Worm (Caenorhabditis elegans) whole organism, young adult: ENCODE results near the gene R148.8.
A peak's percentile ranks its signal among the peaks of the same experiment; 100 is the strongest.

Experiments used
- B0035.1 ChIP-seq: sonication (generic microtip); optimal IDR thresholded peaks from 2 replicates; lab custom pipeline; 2016; ENCODE audit warnings: missing genetic modification characterization, mild to moderate bottlenecking, missing compliant biosample characterization, missing genotype, missing genetic modification reagents
- B0261.1 ChIP-seq: sonication (generic microtip); optimal IDR thresholded peaks from 2 replicates; lab custom pipeline; 2016; ENCODE audit warnings: mild to moderate bottlenecking, missing genetic modification characterization, moderate library complexity, missing compliant biosample characterization
- C17E4.6 ChIP-seq: fragments of 200-800 bp; sonication (Bioruptor generic); IDR thresholded peaks from 2 replicates; pipeline ENCODE4 v1.3.6; 2022; ENCODE audit warnings: missing genetic modification reagents, missing genetic modification characterization, missing compliant biosample characterization
- D2030.7 ChIP-seq: fragments of 200-800 bp; sonication (Bioruptor generic); IDR thresholded peaks from 2 replicates; pipeline ENCODE4 v1.3.6; 2022; ENCODE audit warnings: missing genetic modification reagents, missing genetic modification characterization, missing compliant biosample characterization
- F37B4.10 ChIP-seq: fragments of 200-800 bp; sonication (Bioruptor generic); IDR thresholded peaks from 2 replicates; pipeline ENCODE4 v1.3.6; 2022; ENCODE audit warnings: missing genetic modification characterization, missing compliant biosample characterization
- F49E8.2 ChIP-seq: sonication (generic microtip); optimal IDR thresholded peaks from 3 replicates; lab custom pipeline; 2017; ENCODE audit warnings: missing genetic modification characterization, mild to moderate bottlenecking, missing compliant biosample characterization, antibody characterized with exemption, moderate library complexity; ENCODE audit not compliant: insufficient read depth
- F55B11.4 ChIP-seq: sonication (generic microtip); optimal IDR thresholded peaks from 2 replicates; lab custom pipeline; 2016; ENCODE audit warnings: missing compliant biosample characterization, missing genetic modification characterization, borderline replicate concordance; ENCODE audit not compliant: insufficient read depth
- Y53F4B.3 ChIP-seq: fragments of 200-800 bp; sonication (Bioruptor generic); IDR thresholded peaks from 2 replicates; pipeline ENCODE4 v1.3.6; 2022; ENCODE audit warnings: missing genetic modification reagents, missing genetic modification characterization, missing compliant biosample characterization
- Y67H2A.10 ChIP-seq: fragments of 200-800 bp; sonication (Bioruptor generic); conservative IDR thresholded peaks from 2 replicates; pipeline ENCODE4 v1.3.6; 2022; ENCODE audit warnings: missing genetic modification reagents, missing genetic modification characterization, missing compliant biosample characterization
- aptf-2 ChIP-seq: fragments of 200-800 bp; sonication (Bioruptor generic); conservative IDR thresholded peaks from 2 replicates; pipeline ENCODE4 v1.3.6; 2022; ENCODE audit warnings: missing genetic modification reagents, missing genetic modification characterization, missing compliant biosample characterization
- attf-6 ChIP-seq: fragments of 200-800 bp; sonication (Bioruptor generic); IDR thresholded peaks from 2 replicates; pipeline ENCODE4 v1.3.6; 2022; ENCODE audit warnings: missing genetic modification reagents, missing genetic modification characterization, missing compliant biosample characterization
- bed-2 ChIP-seq: fragments of 200-800 bp; sonication (Bioruptor generic); IDR thresholded peaks from 2 replicates; pipeline ENCODE4 v1.3.6; 2022; ENCODE audit warnings: missing genetic modification reagents, missing genetic modification characterization, missing compliant biosample characterization
- ceh-27 ChIP-seq: fragments of 200-800 bp; sonication (Bioruptor generic); optimal IDR thresholded peaks from 2 replicates; lab custom pipeline; 2018; ENCODE audit warnings: mild to moderate bottlenecking, missing genetic modification characterization, moderate library complexity, missing compliant biosample characterization
- ceh-40 ChIP-seq: fragments of 200-800 bp; sonication (Bioruptor generic); IDR thresholded peaks from 2 replicates; pipeline ENCODE4 v1.3.6; 2022; ENCODE audit warnings: missing genetic modification characterization, missing compliant biosample characterization
- dox-1 ChIP-seq: fragments of 200-800 bp; sonication (Bioruptor generic); IDR thresholded peaks from 2 replicates; pipeline ENCODE4 v1.3.6; 2022; ENCODE audit warnings: missing genetic modification reagents, missing genetic modification characterization, missing compliant biosample characterization
- dpff-1 ChIP-seq: sonication (generic microtip); optimal IDR thresholded peaks from 2 replicates; lab custom pipeline; 2017; ENCODE audit warnings: mild to moderate bottlenecking, missing genetic modification characterization, missing compliant biosample characterization
- hmg-1.2 ChIP-seq: fragments of 200-800 bp; sonication (Bioruptor generic); IDR thresholded peaks from 2 replicates; pipeline ENCODE4 v1.3.6; 2022; ENCODE audit warnings: missing genetic modification reagents, missing genetic modification characterization, missing compliant biosample characterization
- hrde-1 ChIP-seq: sonication (generic microtip); optimal IDR thresholded peaks from 2 replicates; lab custom pipeline; 2016; ENCODE audit warnings: missing genetic modification characterization, mild to moderate bottlenecking, missing compliant biosample characterization, moderate library complexity, missing genotype, missing genetic modification reagents, borderline replicate concordance
- lin-26 ChIP-seq: fragments of 200-800 bp; sonication (Bioruptor generic); IDR thresholded peaks from 2 replicates; pipeline ENCODE4 v1.3.6; 2022; ENCODE audit warnings: missing genetic modification reagents, missing genetic modification characterization, missing compliant biosample characterization
- madf-6 ChIP-seq: fragments of 200-800 bp; sonication (Bioruptor generic); IDR thresholded peaks from 2 replicates; pipeline ENCODE4 v1.3.6; 2022; ENCODE audit warnings: missing genetic modification reagents, missing genetic modification characterization, missing compliant biosample characterization
- nfya-1 ChIP-seq: sonication (generic microtip); optimal IDR thresholded peaks from 2 replicates; lab custom pipeline; 2017; ENCODE audit warnings: antibody characterized with exemption, missing compliant biosample characterization, missing genetic modification characterization, borderline replicate concordance; ENCODE audit not compliant: insufficient read depth
- nhr-27 ChIP-seq: fragments of 200-800 bp; sonication (Bioruptor generic); optimal IDR thresholded peaks from 2 replicates; lab custom pipeline; 2018; ENCODE audit warnings: mild to moderate bottlenecking, missing genetic modification characterization, moderate library complexity, missing compliant biosample characterization
- pha-4 ChIP-seq: fragments of 150-350 bp; sonication (generic microtip); optimal IDR thresholded peaks from 2 replicates; lab custom pipeline; 2014; ENCODE audit warnings: missing biosample characterization, missing genetic modification reagents, missing genetic modification characterization
- rcor-1 ChIP-seq: fragments of 200-800 bp; sonication (Bioruptor generic); IDR thresholded peaks from 2 replicates; pipeline ENCODE4 v1.3.6; 2022; ENCODE audit warnings: missing genetic modification reagents, missing genetic modification characterization, missing compliant biosample characterization
- rec-8 ChIP-seq, 2 experiments: sonication (generic microtip); optimal IDR thresholded peaks; 2 replicates each; lab custom pipeline; 2016; ENCODE audit warnings: mild to moderate bottlenecking in 2 of 2, missing genetic modification characterization in 2 of 2, missing genetic modification reagents in 2 of 2, missing genotype in 2 of 2, missing biosample characterization in 1 of 2, missing compliant biosample characterization in 1 of 2, moderate library complexity in 1 of 2
- rpc-1 ChIP-seq, 2 experiments: fragments of 150-350 bp in 1 of 2; sonication (generic microtip) in 1 of 2; optimal IDR thresholded peaks; 2 replicates each; lab custom pipeline; 2014 to 2018; ENCODE audit warnings: missing biosample characterization in 1 of 2, missing genetic modification characterization in 1 of 2, missing genetic modification reagents in 1 of 2, missing genotype in 1 of 2
- snpc-1.3 ChIP-seq: sonication (generic microtip); optimal IDR thresholded peaks from 2 replicates; lab custom pipeline; 2017; ENCODE audit warnings: missing genetic modification characterization, mild to moderate bottlenecking, missing compliant biosample characterization, antibody characterized with exemption, moderate library complexity, missing genotype, missing genetic modification reagents; ENCODE audit not compliant: insufficient read depth
- snpc-3.4 ChIP-seq: sonication (generic microtip); optimal IDR thresholded peaks from 2 replicates; lab custom pipeline; 2017; ENCODE audit warnings: missing genetic modification characterization, mild to moderate bottlenecking, missing compliant biosample characterization, antibody characterized with exemption, moderate library complexity, missing genotype, missing genetic modification reagents
- tbp1 ChIP-seq: fragments of 200-800 bp; sonication (Bioruptor generic); optimal IDR thresholded peaks from 2 replicates; lab custom pipeline; 2018; ENCODE audit warnings: mild to moderate bottlenecking, missing genetic modification characterization, missing compliant biosample characterization
- ztf-18 ChIP-seq: sonication (generic microtip); optimal IDR thresholded peaks from 2 replicates; lab custom pipeline; 2016; ENCODE audit warnings: missing genotype, mild to moderate bottlenecking, missing genetic modification characterization, missing compliant biosample characterization
- ztf-28 ChIP-seq: fragments of 200-800 bp; sonication (Bioruptor generic); IDR thresholded peaks from 2 replicates; pipeline ENCODE4 v1.3.6; 2022; ENCODE audit warnings: missing genetic modification reagents, missing genetic modification characterization, missing compliant biosample characterization

R148.8 gene

ce11 chrIII:3191729-3192128 lies 434 bp downstream of the R148.8 start:
- no peak for TF ChIP-seq hrde-1 (tag; lab: Kevin White, UChicago)
- peak; percentile 47 for TF ChIP-seq rpc-1 (optimal IDR thresholded peaks at IDR 0.05; lab: Kevin White, UChicago)
- TF ChIP-seq rpc-1 (tag; optimal IDR thresholded peaks at IDR 0.05; lab: Kevin White, UChicago) = peak; percentile 76
- TF ChIP-seq rec-8 (tag; optimal IDR thresholded peaks at IDR 0.05; lab: Kevin White, UChicago) = peak in 1 of 2 experiments; percentile 34
- TF ChIP-seq F37B4.10 (GFP tag; lab: Robert Waterston, UW) = no peak
- peak; percentile 63 for TF ChIP-seq B0261.1 (tag; lab: Kevin White, UChicago)
- TF ChIP-seq Y53F4B.3 = no peak
- 0 out of 2 replicates have a peak, but pooled peaks have one; percentile 19 for TF ChIP-seq hmg-1.2 (GFP tag; lab: Robert Waterston, UW)
- TF ChIP-seq D2030.7 (GFP tag; lab: Robert Waterston, UW) = no peak
- TF ChIP-seq C17E4.6 (GFP tag; lab: Robert Waterston, UW) = no peak
- no peak for TF ChIP-seq ztf-28 (GFP tag; lab: Robert Waterston, UW)
- peak; percentile 33; the same call in 1 of the 2 replicates for TF ChIP-seq lin-26 (GFP tag; lab: Robert Waterston, UW)
- TF ChIP-seq tbp1 (GFP tag; lab: Kevin White, UChicago) = peak; percentile 83

- TF ChIP-seq attf-6 (GFP tag; lab: Robert Waterston, UW) (0 out of 2 replicates have a peak, but pooled peaks have one; percentile 59), D2030.7 (GFP tag; lab: Robert Waterston, UW) (0 out of 2 replicates have a peak, but pooled peaks have one; percentile 14), madf-6 (peak; percentile 22; the same call in 1 of the 2 replicates), rcor-1 (0 out of 2 replicates have a peak, but pooled peaks have one; percentile 13), hmg-1.2 (GFP tag; lab: Robert Waterston, UW) (0 out of 2 replicates have a peak, but pooled peaks have one; percentile 7), lin-26 (GFP tag; lab: Robert Waterston, UW) (peak; percentile 57; the same call in 1 of the 2 replicates)
Measured at ce11 chrIII:3192464-3192863, 1.2 kb downstream of the R148.8 start.

- TF ChIP-seq nhr-27 (tag; lab: Kevin White, UChicago) = no peak
- peak; percentile 93 for TF ChIP-seq hmg-1.2 (GFP tag; lab: Robert Waterston, UW)
Measured at ce11 chrIII:3197904-3198303, 6.6 kb downstream of the R148.8 start.

ce11 chrIII:3198307-3198706 lies 7.0 kb downstream of the R148.8 start, which contains the start of gene R148.7:
TSS of gene R148.7 (minus strand) at chrIII:3198407.
- TF ChIP-seq rec-8 (tag; optimal IDR thresholded peaks at IDR 0.05; lab: Kevin White, UChicago) (no peak), pha-4 (tag; lab: Kevin White, UChicago) (no peak), ceh-40 (GFP tag; lab: Robert Waterston, UW) (no peak), nfya-1 (no peak), F55B11.4 (no peak), dpff-1 (tag; lab: Kevin White, UChicago) (no peak), madf-6 (no peak), ztf-18 (no peak), B0035.1 (tag; lab: Kevin White, UChicago) (no peak), dox-1 (GFP tag; lab: Robert Waterston, UW) (no peak), bed-2 (GFP tag; lab: Robert Waterston, UW) (no peak), Y67H2A.10 (GFP tag; lab: Robert Waterston, UW) (no peak), C17E4.6 (GFP tag; lab: Robert Waterston, UW) (no peak), ceh-27 (no peak), snpc-1.3 (tag; lab: Kevin White, UChicago) (no peak), F49E8.2 (tag; lab: Kevin White, UChicago) (no peak)

- TF ChIP-seq aptf-2 (0 out of 2 replicates have a peak, but pooled peaks have one; percentile 11), snpc-3.4 (tag; lab: Kevin White, UChicago) (no peak), F55B11.4 (no peak)
- TF ChIP-seq, all 124 proteins: peak for 1
Measured at ce11 chrIII:3199416-3199815, 8.1 kb downstream of the R148.8 start, which contains the start of gene heh-1. TSS of gene heh-1 (minus strand) at chrIII:3199516.
